Worm (Caenorhabditis elegans): ENCODE data around the gene D2045.9.

The D2045.9 gene

DNA sequence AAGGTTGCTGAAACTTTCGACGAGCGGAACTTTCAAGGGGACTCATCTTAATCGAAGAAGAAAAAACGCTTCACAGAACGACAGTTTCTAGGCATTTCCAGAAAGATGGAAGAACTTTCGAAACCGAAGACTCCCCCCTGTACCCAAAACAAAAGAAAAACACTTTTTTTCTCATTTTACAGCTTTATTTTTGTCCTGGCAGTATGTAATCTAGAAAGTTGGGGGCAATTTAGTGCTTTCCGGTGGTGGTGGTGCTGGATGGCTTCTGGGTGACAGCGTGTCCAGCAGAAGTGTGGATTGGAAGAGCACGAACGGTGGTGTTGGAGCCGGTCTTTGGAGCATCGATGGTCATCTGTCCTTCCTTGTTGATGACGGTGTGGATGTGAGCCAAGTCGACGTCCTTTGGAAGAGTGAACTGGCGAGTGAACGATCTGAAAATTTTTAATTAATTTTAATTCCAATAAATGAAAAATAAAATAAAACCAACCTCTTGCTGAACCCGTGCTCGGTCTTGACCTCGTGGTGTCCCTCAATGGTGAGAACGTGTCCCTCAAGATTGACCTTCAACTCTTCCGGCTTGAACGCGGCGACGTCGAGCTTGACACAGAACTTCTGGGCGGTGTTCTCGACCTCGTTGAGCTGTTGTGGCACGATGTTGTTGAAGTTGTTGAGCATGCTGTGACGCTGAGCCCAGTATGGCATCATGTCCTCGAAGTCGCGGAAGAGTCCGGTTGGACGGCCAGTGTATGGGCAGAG, 31.1 kb downstream of the D2045.9 start (continued):
- TF ChIP-seq lin-54 (GFP tag; optimal IDR thresholded peaks at IDR 0.05) (peak; percentile 78), dox-1 (GFP tag; IDR thresholded peaks at IDR 0.05) (peak; percentile 79), ccch-3 (GFP tag; optimal IDR thresholded peaks at IDR 0.05) (no peak)

- TF ChIP-seq B0019.2 (GFP tag; conservative IDR thresholded peaks at IDR 0.05) (peak; percentile 80; the same call in 1 of the 2 replicates), lin-54 (GFP tag; optimal IDR thresholded peaks at IDR 0.05) (peak; percentile 72), madf-6 (GFP tag; IDR thresholded peaks at IDR 0.05) (peak; percentile 91), B0336.3 (GFP tag; IDR thresholded peaks at IDR 0.05) (no peak), snpc-4 (GFP tag; optimal IDR thresholded peaks at IDR 0.05) (no peak), snpc-4 (tag; optimal IDR thresholded peaks at IDR 0.05) (peak in 2 of 4 experiments; percentile 13 to 68), F23B12.7 (tag; optimal IDR thresholded peaks at IDR 0.05; ENCODE audit: insufficient read depth) (peak; percentile 48), rcor-1 (GFP tag; IDR thresholded peaks at IDR 0.05) (0 out of 2 replicates have a peak, but pooled peaks have one; percentile 23), attf-5 (GFP tag; optimal IDR thresholded peaks at IDR 0.05) (peak; percentile 66), die-1 (tag; optimal IDR thresholded peaks at IDR 0.05) (no peak), egrh-3 (GFP tag; IDR thresholded peaks at IDR 0.05) (no peak), snpc-1.1 (tag; optimal IDR thresholded peaks at IDR 0.05; ENCODE audit: insufficient read depth) (peak; percentile 25), efl-1 (GFP tag; optimal IDR thresholded peaks at IDR 0.05) (peak; percentile 84), cebp-1 (GFP tag; IDR thresholded peaks at IDR 0.05) (no peak), cebp-1 (tag; optimal IDR thresholded peaks at IDR 0.05) (peak; percentile 25), nhr-27 (tag; optimal IDR thresholded peaks at IDR 0.05) (no peak), lsl-1 (GFP tag; optimal IDR thresholded peaks at IDR 0.05) (peak; percentile 66), K11D2.4 (GFP tag; IDR thresholded peaks at IDR 0.05) (peak; percentile 31; the same call in 1 of the 2 replicates), lin-35 (GFP tag; optimal IDR thresholded peaks at IDR 0.05) (peak in 1 of 3 experiments; percentile 84), ceh-91 (GFP tag; IDR thresholded peaks at IDR 0.05) (peak; percentile 87), F33H1.4 (GFP tag; IDR thresholded peaks at IDR 0.05) (peak; percentile 63), tlf-1 (GFP tag; optimal IDR thresholded peaks at IDR 0.05) (peak; percentile 12), hsf-1 (GFP tag; IDR thresholded peaks at IDR 0.05) (peak; percentile 74; the same call in 1 of the 2 replicates), ceh-100 (GFP tag; IDR thresholded peaks at IDR 0.05) (0 out of 2 replicates have a peak, but pooled peaks have one; percentile 16), D2030.7 (GFP tag; IDR thresholded peaks at IDR 0.05) (peak; percentile 81), ztf-18 (tag; optimal IDR thresholded peaks at IDR 0.05) (peak; percentile 93), hrde-1 (tag; optimal IDR thresholded peaks at IDR 0.05; ENCODE audit: borderline replicate concordance) (no peak), rec-8 (tag; optimal IDR thresholded peaks at IDR 0.05) (no peak), ets-4 (GFP tag; optimal IDR thresholded peaks at IDR 0.05) (no peak), madf-8 (GFP tag; conservative IDR thresholded peaks at IDR 0.05) (peak; percentile 54; the same call in 1 of the 2 replicates), cebp-2 (GFP tag; IDR thresholded peaks at IDR 0.05) (no peak), dpl-1 (GFP tag; optimal IDR thresholded peaks at IDR 0.05) (peak; percentile 66), let-607 (tag; optimal IDR thresholded peaks at IDR 0.05) (peak; percentile 32 to 84), Y79H2A.3 (GFP tag; conservative IDR thresholded peaks at IDR 0.05) (no peak), nhr-80 (tag; optimal IDR thresholded peaks at IDR 0.05) (peak; percentile 19), xnd-1 (tag; optimal IDR thresholded peaks at IDR 0.05) (peak; percentile 78), snpc-1.3 (tag; optimal IDR thresholded peaks at IDR 0.05; ENCODE audit: insufficient read depth) (peak; percentile 16), F22D6.2 (tag; optimal IDR thresholded peaks at IDR 0.05) (no peak), lin-40 (tag; optimal IDR thresholded peaks at IDR 0.05) (peak; percentile 82), mxl-1 (tag; optimal IDR thresholded peaks at IDR 0.05) (no peak), mcd-1 (GFP tag; IDR thresholded peaks at IDR 0.05) (peak; percentile 86)
Measured at ce11 chrIII:10506699-10507248, 31.7 kb downstream of the D2045.9 start, which contains the start of the genes sip-1 and sly-1. Gene sip-1 (minus strand): TSS chrIII:10506801. Gene sly-1 (plus strand): TSS chrIII:10507058.
